Worm (Caenorhabditis elegans) whole organism, late embryonic: ENCODE data around the gene nhr-285.

Source experiments
- K02D7.2 ChIP-seq: sonication (generic microtip); optimal IDR thresholded peaks from 2 replicates; lab custom pipeline; 2017; ENCODE audit warnings: mild to moderate bottlenecking, missing genetic modification characterization, missing compliant biosample characterization
- ceh-19 ChIP-seq: fragments of 200-800 bp; sonication (Bioruptor generic); optimal IDR thresholded peaks from 2 replicates; lab custom pipeline; 2018; ENCODE audit warnings: mild to moderate bottlenecking, missing genetic modification characterization, missing compliant biosample characterization
- ceh-2 ChIP-seq: sonication (generic microtip); optimal IDR thresholded peaks from 2 replicates; lab custom pipeline; 2016; ENCODE audit warnings: missing genotype, missing genetic modification characterization, missing compliant biosample characterization
- dmd-4 ChIP-seq: sonication (generic microtip); optimal IDR thresholded peaks from 2 replicates; lab custom pipeline; 2016; ENCODE audit warnings: borderline replicate concordance, missing genetic modification characterization, missing compliant biosample characterization
- madf-2 ChIP-seq: sonication (generic microtip); optimal IDR thresholded peaks from 2 replicates; lab custom pipeline; 2017; ENCODE audit warnings: missing genetic modification characterization, missing compliant biosample characterization
- npax-4 ChIP-seq: sonication (generic microtip); optimal IDR thresholded peaks from 2 replicates; lab custom pipeline; 2016; ENCODE audit warnings: missing genetic modification characterization, missing compliant biosample characterization

DNA sequence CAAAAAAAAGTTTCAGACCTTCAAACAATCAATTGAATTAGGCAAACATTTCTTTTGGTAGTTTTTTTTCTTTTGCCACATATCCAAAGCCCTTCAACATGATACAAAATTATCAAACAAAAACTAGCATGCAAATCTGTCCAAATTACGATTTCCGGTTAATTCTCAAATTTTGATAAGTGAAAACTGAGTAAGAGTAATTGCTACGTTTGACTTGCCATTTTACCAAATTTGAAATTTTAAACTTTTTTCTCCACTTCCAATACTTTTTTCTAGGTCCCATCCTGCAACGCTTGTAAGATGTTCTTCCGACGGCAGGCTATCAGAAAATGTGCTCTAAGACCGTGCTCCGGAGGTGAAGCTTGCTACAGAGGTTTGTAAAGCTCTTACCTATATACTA, 17.1 kb upstream of the nhr-285 start, which contains the start of gene nhr-223:
- no peak for TF ChIP-seq ceh-19 (GFP tag; lab: Kevin White, UChicago)
- TF ChIP-seq dmd-4 (tag; lab: Kevin White, UChicago): no peak
- no peak for TF ChIP-seq madf-2 (tag; lab: Kevin White, UChicago)
- TF ChIP-seq K02D7.2 (tag; lab: Kevin White, UChicago): no peak
- no peak for TF ChIP-seq npax-4 (tag; lab: Kevin White, UChicago)
- TF ChIP-seq ceh-2 (tag; lab: Kevin White, UChicago): no peak
